Comparison of ENCODE assay signal across 1 fruit fly cellular context in genomic region chrX:10587445-10587844, dm6.
TF ChIP-seq lines count a peak whose summit lies in the region.

No protein-coding gene starts in this region.

TF ChIP-seq in whole organism, embryonic, 481 proteins besides CTCF, POLR2A, EP300 and RAD21 (continued from another document and continues in another):
- TF ChIP-seq CG13296 (GFP tag; optimal IDR thresholded peaks at IDR 0.05; lab: Kevin White, UChicago) (peak; percentile 24), ERR (GFP tag; optimal IDR thresholded peaks at IDR 0.05; lab: Kevin White, UChicago) (no peak), CG6765 (GFP tag; optimal IDR thresholded peaks at IDR 0.05; lab: Kevin White, UChicago) (no peak), CG6689 (GFP tag; IDR thresholded peaks at IDR 0.05; lab: Robert Waterston, UW) (no peak), Dp (GFP tag; optimal IDR thresholded peaks at IDR 0.05; lab: Kevin White, UChicago) (no peak), Awh (GFP tag; IDR thresholded peaks at IDR 0.05; lab: Robert Waterston, UW) (no peak), CG9876 (GFP tag; optimal IDR thresholded peaks at IDR 0.05; lab: Kevin White, UChicago) (no peak), MTF-1 (GFP tag; optimal IDR thresholded peaks at IDR 0.05; lab: Kevin White, UChicago; ENCODE audit: borderline replicate concordance) (no peak), zen2 (GFP tag; IDR thresholded peaks at IDR 0.05; lab: Robert Waterston, UW; ENCODE audit: partially characterized antibody) (no peak), dimm (GFP tag; IDR thresholded peaks at IDR 0.05; lab: Robert Waterston, UW) (peak; percentile 34; the same call in 1 of the 2 replicates), CG13624 (GFP tag; optimal IDR thresholded peaks at IDR 0.05; lab: Kevin White, UChicago) (peak; percentile 25), CG3407 (GFP tag; optimal IDR thresholded peaks at IDR 0.05; lab: Kevin White, UChicago) (no peak), CG3163 (GFP tag; optimal IDR thresholded peaks at IDR 0.05; lab: Kevin White, UChicago) (no peak), bsh (GFP tag; optimal IDR thresholded peaks at IDR 0.05; lab: Kevin White, UChicago) (no peak), Usf (GFP tag; optimal IDR thresholded peaks at IDR 0.05; lab: Kevin White, UChicago) (no peak), CG13424 (tag; optimal IDR thresholded peaks at IDR 0.05; lab: Kevin White, UChicago) (peak; percentile 39), CG11085 (GFP tag; IDR thresholded peaks at IDR 0.05; lab: Robert Waterston, UW) (no peak), Chrac-16 (GFP tag; optimal IDR thresholded peaks at IDR 0.05; lab: Kevin White, UChicago) (no peak), ken (GFP tag; IDR thresholded peaks at IDR 0.05; lab: Robert Waterston, UW) (no peak), Stat92E (GFP tag; optimal IDR thresholded peaks at IDR 0.05; lab: Kevin White, UChicago) (no peak), sd (tag; optimal IDR thresholded peaks at IDR 0.05; lab: Kevin White, UChicago) (no peak), CG14667 (GFP tag; IDR thresholded peaks at IDR 0.05; lab: Robert Waterston, UW) (peak; percentile 31; the same call in 1 of the 2 replicates), CG13123 (GFP tag; optimal IDR thresholded peaks at IDR 0.05; lab: Kevin White, UChicago) (no peak), Oaz (GFP tag; IDR thresholded peaks at IDR 0.05; lab: Robert Waterston, UW) (no peak), pum (GFP tag; optimal IDR thresholded peaks at IDR 0.05; lab: Kevin White, UChicago) (peak; percentile 22), Pdp1 (GFP tag; optimal IDR thresholded peaks at IDR 0.05; lab: Kevin White, UChicago) (peak; percentile 45 to 48), CG17912 (GFP tag; optimal IDR thresholded peaks at IDR 0.05; lab: Kevin White, UChicago) (no peak), CG2889 (GFP tag; IDR thresholded peaks at IDR 0.05; lab: Robert Waterston, UW) (no peak), Nf-YB (GFP tag; optimal IDR thresholded peaks at IDR 0.05; lab: Kevin White, UChicago) (no peak), HmgD (GFP tag; optimal IDR thresholded peaks at IDR 0.05; lab: Kevin White, UChicago) (no peak), HHEX (GFP tag; optimal IDR thresholded peaks at IDR 0.05; lab: Kevin White, UChicago) (peak; percentile 8), dan (GFP tag; IDR thresholded peaks at IDR 0.05; lab: Robert Waterston, UW) (no peak), CG2199 (GFP tag; IDR thresholded peaks at IDR 0.05; lab: Robert Waterston, UW) (no peak), so (GFP tag; IDR thresholded peaks at IDR 0.05; lab: Robert Waterston, UW) (no peak), CG32772 (GFP tag; IDR thresholded peaks at IDR 0.05; lab: Robert Waterston, UW) (peak; percentile 59), ranshi (GFP tag; IDR thresholded peaks at IDR 0.05; lab: Robert Waterston, UW) (peak; percentile 31; the same call in 1 of the 2 replicates), CG9609 (GFP tag; optimal IDR thresholded peaks at IDR 0.05; lab: Kevin White, UChicago) (no peak), psq (GFP tag; optimal IDR thresholded peaks at IDR 0.05; lab: Kevin White, UChicago) (no peak), CG7963 (GFP tag; IDR thresholded peaks at IDR 0.05; lab: Robert Waterston, UW; ENCODE audit: partially characterized antibody) (no peak), CG7839 (tag; optimal IDR thresholded peaks at IDR 0.05; lab: Kevin White, UChicago) (peak; percentile 59), E2f2 (GFP tag; IDR thresholded peaks at IDR 0.05; lab: Robert Waterston, UW) (peak; percentile 31; the same call in 1 of the 2 replicates), maf-S (GFP tag; optimal IDR thresholded peaks at IDR 0.05; lab: Kevin White, UChicago) (no peak), pho (GFP tag; optimal IDR thresholded peaks at IDR 0.05; lab: Kevin White, UChicago) (no peak), sens (GFP tag; lab: Kevin White, UChicago) (peak; percentile 71), klu (GFP tag; IDR thresholded peaks at IDR 0.05; lab: Robert Waterston, UW) (no peak), tup (GFP tag; optimal IDR thresholded peaks at IDR 0.05; lab: Kevin White, UChicago) (no peak), vnd (GFP tag; IDR thresholded peaks at IDR 0.05; lab: Robert Waterston, UW; ENCODE audit: partially characterized antibody) (no peak), CG31441 (GFP tag; IDR thresholded peaks at IDR 0.05; lab: Robert Waterston, UW) (0 out of 2 replicates have a peak, but pooled peaks have one; percentile 18), wor (GFP tag; IDR thresholded peaks at IDR 0.05; lab: Robert Waterston, UW) (no peak), pros (GFP tag; optimal IDR thresholded peaks at IDR 0.05; lab: Kevin White, UChicago) (no peak), CG10274 (GFP tag; optimal IDR thresholded peaks at IDR 0.05; lab: Kevin White, UChicago) (no peak), slp2 (GFP tag; optimal IDR thresholded peaks at IDR 0.05; lab: Kevin White, UChicago) (peak; percentile 11), CG6791 (GFP tag; IDR thresholded peaks at IDR 0.05; lab: Robert Waterston, UW; ENCODE audit: partially characterized antibody) (no peak), aop (GFP tag; IDR thresholded peaks at IDR 0.05; lab: Robert Waterston, UW) (no peak), Eip74EF (GFP tag; optimal IDR thresholded peaks at IDR 0.05; lab: Kevin White, UChicago) (no peak), CG6272 (GFP tag; IDR thresholded peaks at IDR 0.05; lab: Robert Waterston, UW) (no peak), CG14965 (GFP tag; optimal IDR thresholded peaks at IDR 0.05; lab: Kevin White, UChicago; ENCODE audit: borderline replicate concordance) (no peak), mld (GFP tag; IDR thresholded peaks at IDR 0.05; lab: Robert Waterston, UW; ENCODE audit: partially characterized antibody) (no peak), ci (GFP tag; IDR thresholded peaks at IDR 0.05; lab: Robert Waterston, UW) (0 out of 3 replicates have a peak, but pooled peaks have one; percentile 38), mirr (GFP tag; optimal IDR thresholded peaks at IDR 0.05; lab: Kevin White, UChicago) (no peak), Elba2 (GFP tag; optimal IDR thresholded peaks at IDR 0.05; lab: Kevin White, UChicago) (no peak), Nf-YA (GFP tag; IDR thresholded peaks at IDR 0.05; lab: Robert Waterston, UW) (no peak), Ptx1 (GFP tag; IDR thresholded peaks at IDR 0.05; lab: Robert Waterston, UW) (peak; percentile 66), Ravus (GFP tag; IDR thresholded peaks at IDR 0.05; lab: Robert Waterston, UW) (no peak), CG2202 (tag; optimal IDR thresholded peaks at IDR 0.05; lab: Kevin White, UChicago) (no peak), CG4707 (GFP tag; optimal IDR thresholded peaks at IDR 0.05; lab: Kevin White, UChicago) (no peak), Med (GFP tag; lab: Kevin White, UChicago) (peak; percentile 91), Optix (GFP tag; IDR thresholded peaks at IDR 0.05; lab: Robert Waterston, UW) (peak; percentile 51; the same call in 1 of the 3 replicates), disco-r (GFP tag; optimal IDR thresholded peaks at IDR 0.05; lab: Kevin White, UChicago) (no peak), odd (GFP tag; optimal IDR thresholded peaks at IDR 0.05; lab: Kevin White, UChicago) (no peak), sug (tag; optimal IDR thresholded peaks at IDR 0.05; lab: Kevin White, UChicago) (peak; percentile 5), NK7.1 (GFP tag; optimal IDR thresholded peaks at IDR 0.05; lab: Kevin White, UChicago) (no peak), nmo (GFP tag; optimal IDR thresholded peaks at IDR 0.05; lab: Kevin White, UChicago) (peak; percentile 27), CG32767 (GFP tag; IDR thresholded peaks at IDR 0.05; lab: Robert Waterston, UW) (peak; percentile 16; the same call in 1 of the 2 replicates), toy (GFP tag; IDR thresholded peaks at IDR 0.05; lab: Robert Waterston, UW) (no peak), Sry-δ (GFP tag; optimal IDR thresholded peaks at IDR 0.05; lab: Kevin White, UChicago) (no peak), CG43689 (GFP tag; IDR thresholded peaks at IDR 0.05; lab: Robert Waterston, UW) (no peak), D19B (GFP tag; optimal IDR thresholded peaks at IDR 0.05; lab: Kevin White, UChicago) (no peak), lola (GFP tag; optimal IDR thresholded peaks at IDR 0.05; lab: Kevin White, UChicago) (no peak), ab (GFP tag; optimal IDR thresholded peaks at IDR 0.05; lab: Kevin White, UChicago) (no peak), her (GFP tag; optimal IDR thresholded peaks at IDR 0.05; lab: Kevin White, UChicago) (no peak), h (optimal IDR thresholded peaks at IDR 0.05; lab: Kevin White, UChicago) (no peak), CG34224 (GFP tag; IDR thresholded peaks at IDR 0.05; lab: Robert Waterston, UW; ENCODE audit: partially characterized antibody) (no peak), CG33213 (GFP tag; optimal IDR thresholded peaks at IDR 0.05; lab: Kevin White, UChicago) (no peak), CG4424 (GFP tag; optimal IDR thresholded peaks at IDR 0.05; lab: Kevin White, UChicago) (no peak), Hsf (GFP tag; optimal IDR thresholded peaks at IDR 0.05; lab: Kevin White, UChicago) (peak; percentile 3), CG30431 (GFP tag; optimal IDR thresholded peaks at IDR 0.05; lab: Kevin White, UChicago) (no peak), CG33557 (GFP tag; optimal IDR thresholded peaks at IDR 0.05; lab: Kevin White, UChicago) (no peak), Sry-β (GFP tag; optimal IDR thresholded peaks at IDR 0.05; lab: Kevin White, UChicago) (no peak), CG8924 (tag; optimal IDR thresholded peaks at IDR 0.05; lab: Kevin White, UChicago) (peak; percentile 31), ttk (GFP tag; IDR thresholded peaks at IDR 0.05; lab: Robert Waterston, UW) (peak; percentile 50; the same call in 1 of the 2 replicates), CG1603 (tag; optimal IDR thresholded peaks at IDR 0.05; lab: Kevin White, UChicago) (peak; percentile 34), CG3281 (GFP tag; optimal IDR thresholded peaks at IDR 0.05; lab: Kevin White, UChicago) (peak; percentile 50), bigmax (GFP tag; optimal IDR thresholded peaks at IDR 0.05; lab: Kevin White, UChicago) (no peak), insv (GFP tag; optimal IDR thresholded peaks at IDR 0.05; lab: Kevin White, UChicago) (no peak), CG12659 (GFP tag; optimal IDR thresholded peaks at IDR 0.05; lab: Kevin White, UChicago) (peak; percentile 30), CG5245 (GFP tag; optimal IDR thresholded peaks at IDR 0.05; lab: Kevin White, UChicago) (no peak), CG9727 (GFP tag; optimal IDR thresholded peaks at IDR 0.05; lab: Kevin White, UChicago) (no peak), CG10267 (tag; optimal IDR thresholded peaks at IDR 0.05; lab: Kevin White, UChicago) (no peak), CG3065 (GFP tag; optimal IDR thresholded peaks at IDR 0.05; lab: Kevin White, UChicago) (no peak), CG4820 (GFP tag; optimal IDR thresholded peaks at IDR 0.05; lab: Kevin White, UChicago) (no peak), slbo (GFP tag; IDR thresholded peaks at IDR 0.05; lab: Robert Waterston, UW) (peak; percentile 62; the same call in 1 of the 2 replicates), Hr3 (GFP tag; optimal IDR thresholded peaks at IDR 0.05; lab: Kevin White, UChicago) (peak; percentile 25), CG15696 (tag; optimal IDR thresholded peaks at IDR 0.05; lab: Kevin White, UChicago) (no peak), Antp (GFP tag; optimal IDR thresholded peaks at IDR 0.05; lab: Kevin White, UChicago) (no peak), hbn (GFP tag; IDR thresholded peaks at IDR 0.05; lab: Robert Waterston, UW; ENCODE audit: partially characterized antibody) (no peak), en (GFP tag; optimal IDR thresholded peaks at IDR 0.05; lab: Kevin White, UChicago) (no peak), Dref (GFP tag; IDR thresholded peaks at IDR 0.05; lab: Robert Waterston, UW) (no peak), B-H1 (GFP tag; IDR thresholded peaks at IDR 0.05; lab: Robert Waterston, UW) (peak; percentile 13; the same call in 1 of the 3 replicates), CG2120 (GFP tag; optimal IDR thresholded peaks at IDR 0.05; lab: Kevin White, UChicago) (peak; percentile 61), sob (GFP tag; IDR thresholded peaks at IDR 0.05; lab: Robert Waterston, UW) (peak; percentile 68), jigr1 (GFP tag; IDR thresholded peaks at IDR 0.05; lab: Robert Waterston, UW) (no peak), Mes4 (GFP tag; optimal IDR thresholded peaks at IDR 0.05; lab: Kevin White, UChicago) (no peak), grn (GFP tag; optimal IDR thresholded peaks at IDR 0.05; lab: Kevin White, UChicago) (no peak), CG8388 (GFP tag; optimal IDR thresholded peaks at IDR 0.05; lab: Kevin White, UChicago) (no peak), CG16813 (GFP tag; IDR thresholded peaks at IDR 0.05; lab: Robert Waterston, UW; ENCODE audit: partially characterized antibody) (no peak), CG4854 (GFP tag; optimal IDR thresholded peaks at IDR 0.05; lab: Kevin White, UChicago) (peak; percentile 5), CG4328 (GFP tag; optimal IDR thresholded peaks at IDR 0.05; lab: Kevin White, UChicago) (no peak), CG31224 (GFP tag; IDR thresholded peaks at IDR 0.05; lab: Robert Waterston, UW) (no peak), pita (GFP tag; optimal IDR thresholded peaks at IDR 0.05; lab: Kevin White, UChicago) (no peak), CG16815 (GFP tag; optimal IDR thresholded peaks at IDR 0.05; lab: Kevin White, UChicago) (no peak), HLH54F (GFP tag; optimal IDR thresholded peaks at IDR 0.05; lab: Kevin White, UChicago) (peak; percentile 50), CrebB (tag; optimal IDR thresholded peaks at IDR 0.05; lab: Kevin White, UChicago) (no peak), emc (GFP tag; optimal IDR thresholded peaks at IDR 0.05; lab: Kevin White, UChicago) (no peak), fu2 (GFP tag; optimal IDR thresholded peaks at IDR 0.05; lab: Kevin White, UChicago) (no peak), CG18599 (GFP tag; optimal IDR thresholded peaks at IDR 0.05; lab: Kevin White, UChicago) (peak; percentile 40), sc (optimal IDR thresholded peaks at IDR 0.05; lab: Kevin White, UChicago) (no peak), sc (GFP tag; optimal IDR thresholded peaks at IDR 0.05; lab: Kevin White, UChicago) (no peak), NC2α (GFP tag; optimal IDR thresholded peaks at IDR 0.05; lab: Kevin White, UChicago) (no peak), lmd (GFP tag; IDR thresholded peaks at IDR 0.05; lab: Robert Waterston, UW) (peak; percentile 49; the same call in 1 of the 2 replicates), BtbVII (GFP tag; optimal IDR thresholded peaks at IDR 0.05; lab: Kevin White, UChicago) (no peak), repo (GFP tag; optimal IDR thresholded peaks at IDR 0.05; lab: Kevin White, UChicago) (no peak), chinmo (GFP tag; IDR thresholded peaks at IDR 0.05; lab: Robert Waterston, UW; ENCODE audit: partially characterized antibody) (no peak), CG11723 (GFP tag; optimal IDR thresholded peaks at IDR 0.05; lab: Kevin White, UChicago) (no peak), Dad (GFP tag; optimal IDR thresholded peaks at IDR 0.05; lab: Kevin White, UChicago) (no peak), dpn (GFP tag; optimal IDR thresholded peaks at IDR 0.05; lab: Kevin White, UChicago) (peak; percentile 15 to 45)
